Fruit fly (Drosophila melanogaster): ENCODE measurements around the gene CG3566.

DNA sequence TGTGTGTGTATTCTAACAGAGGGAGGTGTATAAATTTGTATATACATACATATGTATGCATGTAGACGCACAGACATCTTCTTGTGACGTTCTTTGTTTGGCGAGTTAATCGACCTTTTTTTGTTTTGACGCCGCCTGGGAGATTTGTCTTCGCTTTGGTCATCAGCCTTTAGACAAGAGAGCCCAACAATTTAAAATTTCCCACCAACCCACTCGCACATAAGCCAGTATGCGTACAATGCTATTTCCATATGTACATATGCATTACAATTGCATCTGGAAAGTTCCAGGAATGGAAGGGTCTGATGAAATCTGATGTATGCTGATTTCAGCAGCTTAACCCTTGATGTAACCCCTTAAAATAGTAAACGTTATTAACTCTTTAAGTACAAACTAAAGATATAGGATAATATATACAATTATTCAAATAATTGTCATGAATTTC, 3.1 kb upstream of the CG3566 start, which contains the start of gene Ubi-p5E:
- TF ChIP-seq CG8478 (optimal IDR thresholded peaks at IDR 0.05) (no peak), CTCF (optimal IDR thresholded peaks at IDR 0.05) (no peak)
